Worm (Caenorhabditis elegans): ENCODE measurements around the gene F42A8.1.
A peak's percentile ranks its signal among the peaks of the same experiment; 100 is the strongest.

The F42A8.1 gene

ce11 chrII:9346490-9346889, at the start of gene F42A8.1:
F42A8.1 (minus strand) TSS chrII:9346590.
- no peak for TF ChIP-seq mab-5 (tag; optimal IDR thresholded peaks at IDR 0.05)
- TF ChIP-seq nhr-77 (tag; optimal IDR thresholded peaks at IDR 0.05): no peak
- no peak for TF ChIP-seq nhr-23 (tag; optimal IDR thresholded peaks at IDR 0.05)
- TF ChIP-seq peb-1 (tag; optimal IDR thresholded peaks at IDR 0.05): no peak
- TF ChIP-seq nhr-6 (tag; optimal IDR thresholded peaks at IDR 0.05): no peak
- TF ChIP-seq sma-9 (GFP tag; optimal IDR thresholded peaks at IDR 0.05): no peak
- no peak for TF ChIP-seq sma-9 (tag; optimal IDR thresholded peaks at IDR 0.05)

ce11 chrII:9392724-9393123, 46.3 kb upstream of the F42A8.1 start, which contains the start of gene lido-17:
lido-17 (minus strand) TSS chrII:9392824.
- TF ChIP-seq lin-13 (GFP tag; optimal IDR thresholded peaks at IDR 0.05): no peak
- no peak for TF ChIP-seq nhr-129 (tag; optimal IDR thresholded peaks at IDR 0.05)
- TF ChIP-seq alr-1 (tag; optimal IDR thresholded peaks at IDR 0.05): no peak
- no peak for TF ChIP-seq nhr-23 (tag; optimal IDR thresholded peaks at IDR 0.05)
- TF ChIP-seq egl-27 (tag; optimal IDR thresholded peaks at IDR 0.05): no peak
- TF ChIP-seq lin-39 (tag; optimal IDR thresholded peaks at IDR 0.05): no peak
- TF ChIP-seq crh-2 (tag; optimal IDR thresholded peaks at IDR 0.05): no peak
- TF ChIP-seq blmp-1 (tag; optimal IDR thresholded peaks at IDR 0.05; ENCODE audit: insufficient read depth): no peak
- TF ChIP-seq mdl-1 (tag; optimal IDR thresholded peaks at IDR 0.05): no peak
- no peak for TF ChIP-seq aly-2 (tag; optimal IDR thresholded peaks at IDR 0.05)
- no peak for TF ChIP-seq fos-1 (tag; optimal IDR thresholded peaks at IDR 0.05)

- no peak for TF ChIP-seq nhr-6 (tag; optimal IDR thresholded peaks at IDR 0.05)
- TF ChIP-seq unc-62 (GFP tag; optimal IDR thresholded peaks at IDR 0.05): no peak
- TF ChIP-seq elt-1 (tag; optimal IDR thresholded peaks at IDR 0.05): no peak
- no peak for TF ChIP-seq mdl-1 (tag; optimal IDR thresholded peaks at IDR 0.05)
- TF ChIP-seq skn-1 (tag; optimal IDR thresholded peaks at IDR 0.05): no peak
- no peak for TF ChIP-seq nhr-12 (tag; optimal IDR thresholded peaks at IDR 0.05)
- TF ChIP-seq ama-1 (optimal IDR thresholded peaks at IDR 0.05): no peak
- TF ChIP-seq dmd-4 (tag; optimal IDR thresholded peaks at IDR 0.05): no peak
- no peak for TF ChIP-seq sma-9 (GFP tag; optimal IDR thresholded peaks at IDR 0.05)
- no peak for TF ChIP-seq sma-9 (tag; optimal IDR thresholded peaks at IDR 0.05)
- no peak for TF ChIP-seq elt-3 (tag; optimal IDR thresholded peaks at IDR 0.05)
- no peak for TF ChIP-seq ztf-11 (tag; optimal IDR thresholded peaks at IDR 0.05)
- no peak for TF ChIP-seq C34F6.9 (tag; optimal IDR thresholded peaks at IDR 0.05)
- TF ChIP-seq nhr-11 (tag; optimal IDR thresholded peaks at IDR 0.05): no peak
- TF ChIP-seq F13H6.1 (tag; optimal IDR thresholded peaks at IDR 0.05): no peak
- no peak for TF ChIP-seq egl-27 (tag; optimal IDR thresholded peaks at IDR 0.05)
- no peak for TF ChIP-seq sem-4 (tag; optimal IDR thresholded peaks at IDR 0.05)
- no peak for TF ChIP-seq fos-1 (tag; optimal IDR thresholded peaks at IDR 0.05)
- no peak for TF ChIP-seq mab-5 (tag; optimal IDR thresholded peaks at IDR 0.05)
Measured at ce11 chrII:9385241-9385640, 38.9 kb upstream of the F42A8.1 start, which contains the start of gene C06C3.7. C06C3.7 (plus strand) TSS chrII:9385541.

DNA sequence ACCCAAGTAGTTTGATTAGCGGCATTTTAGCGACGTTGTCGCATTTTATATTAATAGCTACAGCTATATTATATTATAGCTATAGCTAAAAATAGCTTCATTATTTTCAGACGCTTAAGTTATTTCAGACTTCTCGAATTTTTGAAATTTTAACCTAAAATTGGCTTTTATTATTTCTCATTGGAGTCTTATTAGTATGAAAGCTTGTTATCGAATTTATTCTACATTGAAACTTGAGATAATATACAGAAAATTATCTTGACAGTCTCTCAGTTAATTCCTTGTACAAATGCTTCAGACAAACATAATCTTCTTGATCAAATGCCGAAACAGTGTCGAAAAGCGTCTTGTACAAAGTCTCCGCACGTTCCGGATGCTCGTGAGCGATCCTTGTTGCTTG, 33.4 kb upstream of the F42A8.1 start, which contains the start of gene srh-48:
Gene srh-48 (plus strand): TSS at position 301 of the 400 bp plus-strand sequence.
- TF ChIP-seq nhr-129 (tag; optimal IDR thresholded peaks at IDR 0.05): no peak
- TF ChIP-seq fos-1 (tag; optimal IDR thresholded peaks at IDR 0.05): no peak
- no peak for TF ChIP-seq sma-9 (GFP tag; optimal IDR thresholded peaks at IDR 0.05)
- no peak for TF ChIP-seq sma-9 (tag; optimal IDR thresholded peaks at IDR 0.05)
- no peak for TF ChIP-seq R02D3.7 (tag; optimal IDR thresholded peaks at IDR 0.05)
- TF ChIP-seq mdl-1 (tag; optimal IDR thresholded peaks at IDR 0.05): no peak
- TF ChIP-seq sem-4 (tag; optimal IDR thresholded peaks at IDR 0.05): no peak
- TF ChIP-seq skn-1 (tag; optimal IDR thresholded peaks at IDR 0.05): no peak
- TF ChIP-seq ceh-82 (tag; optimal IDR thresholded peaks at IDR 0.05): no peak
- no peak for TF ChIP-seq aly-2 (tag; optimal IDR thresholded peaks at IDR 0.05)
- TF ChIP-seq ceh-16 (tag; optimal IDR thresholded peaks at IDR 0.05): no peak
- TF ChIP-seq dmd-4 (tag; optimal IDR thresholded peaks at IDR 0.05): no peak
- no peak for TF ChIP-seq gmeb-1 (tag; optimal IDR thresholded peaks at IDR 0.05)
- no peak for TF ChIP-seq nhr-11 (tag; optimal IDR thresholded peaks at IDR 0.05)
- no peak for TF ChIP-seq F13H6.1 (tag; optimal IDR thresholded peaks at IDR 0.05)
- TF ChIP-seq nhr-10 (tag; optimal IDR thresholded peaks at IDR 0.05): no peak
- no peak for TF ChIP-seq nhr-25 (tag; optimal IDR thresholded peaks at IDR 0.05)
- TF ChIP-seq alr-1 (tag; optimal IDR thresholded peaks at IDR 0.05): no peak
- no peak for TF ChIP-seq sma-3 (GFP tag; optimal IDR thresholded peaks at IDR 0.05)

- TF ChIP-seq crh-2 (tag; optimal IDR thresholded peaks at IDR 0.05) (no peak), skn-1 (tag; optimal IDR thresholded peaks at IDR 0.05) (peak; percentile 19), alr-1 (tag; optimal IDR thresholded peaks at IDR 0.05) (no peak), fos-1 (tag; optimal IDR thresholded peaks at IDR 0.05) (peak; percentile 68), nhr-237 (tag; optimal IDR thresholded peaks at IDR 0.05) (no peak), mdl-1 (tag; optimal IDR thresholded peaks at IDR 0.05) (no peak), lin-13 (GFP tag; optimal IDR thresholded peaks at IDR 0.05) (no peak)
Measured at ce11 chrII:9378174-9378573, 31.8 kb upstream of the F42A8.1 start.

Measured in whole organism, L2 larva.